Worm (Caenorhabditis elegans) whole organism, young adult: ENCODE results near the gene cex-2.
A peak's percentile ranks its signal among the peaks of the same experiment; 100 is the strongest.

Experiments used
- B0019.2 ChIP-seq: fragments of 200-800 bp; sonication (Bioruptor generic); conservative IDR thresholded peaks from 2 replicates; pipeline ENCODE4 v1.3.6; 2022; ENCODE audit warnings: missing genetic modification reagents, missing genetic modification characterization, missing compliant biosample characterization
- B0336.3 ChIP-seq: fragments of 200-800 bp; sonication (Bioruptor generic); IDR thresholded peaks from 2 replicates; pipeline ENCODE4 v1.3.6; 2022; ENCODE audit warnings: missing genetic modification characterization, missing compliant biosample characterization
- D2030.7 ChIP-seq: fragments of 200-800 bp; sonication (Bioruptor generic); IDR thresholded peaks from 2 replicates; pipeline ENCODE4 v1.3.6; 2022; ENCODE audit warnings: missing genetic modification reagents, missing genetic modification characterization, missing compliant biosample characterization
- F22D6.2 ChIP-seq: sonication (generic microtip); optimal IDR thresholded peaks from 2 replicates; lab custom pipeline; 2016; ENCODE audit warnings: mild to moderate bottlenecking, missing genetic modification characterization, missing compliant biosample characterization
- F23B12.7 ChIP-seq: sonication (generic microtip); optimal IDR thresholded peaks from 2 replicates; lab custom pipeline; 2017; ENCODE audit warnings: missing genetic modification characterization, mild to moderate bottlenecking, missing compliant biosample characterization, antibody characterized with exemption, moderate library complexity; ENCODE audit not compliant: insufficient read depth
- F33H1.4 ChIP-seq: fragments of 200-800 bp; sonication (Bioruptor generic); IDR thresholded peaks from 2 replicates; pipeline ENCODE4 v1.3.6; 2022; ENCODE audit warnings: missing genetic modification reagents, missing genetic modification characterization, missing compliant biosample characterization
- F39B2.1 ChIP-seq: fragments of 200-800 bp; sonication (Bioruptor generic); IDR thresholded peaks from 2 replicates; pipeline ENCODE4 v1.3.6; 2022; ENCODE audit warnings: missing genetic modification reagents, missing genetic modification characterization, missing compliant biosample characterization
- F49E8.2 ChIP-seq: sonication (generic microtip); optimal IDR thresholded peaks from 3 replicates; lab custom pipeline; 2017; ENCODE audit warnings: missing genetic modification characterization, mild to moderate bottlenecking, missing compliant biosample characterization, antibody characterized with exemption, moderate library complexity; ENCODE audit not compliant: insufficient read depth
- F55B11.4 ChIP-seq: sonication (generic microtip); optimal IDR thresholded peaks from 2 replicates; lab custom pipeline; 2016; ENCODE audit warnings: missing compliant biosample characterization, missing genetic modification characterization, borderline replicate concordance; ENCODE audit not compliant: insufficient read depth
- K11D2.4 ChIP-seq: fragments of 200-800 bp; sonication (Bioruptor generic); IDR thresholded peaks from 2 replicates; pipeline ENCODE4 v1.3.6; 2022; ENCODE audit warnings: missing genetic modification reagents, missing genetic modification characterization, missing compliant biosample characterization
- T07F8.4 ChIP-seq: sonication (generic microtip); optimal IDR thresholded peaks from 2 replicates; lab custom pipeline; 2016; ENCODE audit warnings: mild to moderate bottlenecking, missing genetic modification characterization, moderate library complexity, missing compliant biosample characterization
- Y79H2A.3 ChIP-seq: fragments of 200-800 bp; sonication (Bioruptor generic); conservative IDR thresholded peaks from 2 replicates; pipeline ENCODE4 v1.3.6; 2022; ENCODE audit warnings: missing genetic modification reagents, missing genetic modification characterization, missing compliant biosample characterization
- akir-1 ChIP-seq: fragments of 200-800 bp; sonication (Bioruptor generic); optimal IDR thresholded peaks from 2 replicates; lab custom pipeline; 2018; ENCODE audit warnings: mild to moderate bottlenecking, missing genetic modification characterization, moderate library complexity, missing compliant biosample characterization
- aptf-2 ChIP-seq: fragments of 200-800 bp; sonication (Bioruptor generic); conservative IDR thresholded peaks from 2 replicates; pipeline ENCODE4 v1.3.6; 2022; ENCODE audit warnings: missing genetic modification reagents, missing genetic modification characterization, missing compliant biosample characterization
- atf-7 ChIP-seq: sonication (generic microtip); optimal IDR thresholded peaks from 2 replicates; lab custom pipeline; 2017; ENCODE audit warnings: mild to moderate bottlenecking, missing genetic modification characterization, missing compliant biosample characterization
- bed-2 ChIP-seq: fragments of 200-800 bp; sonication (Bioruptor generic); IDR thresholded peaks from 2 replicates; pipeline ENCODE4 v1.3.6; 2022; ENCODE audit warnings: missing genetic modification reagents, missing genetic modification characterization, missing compliant biosample characterization
- cebp-1 ChIP-seq, 2 experiments: fragments of 200-800 bp in 1 of 2; sonication (Bioruptor generic) in 1 of 2; sonication (generic microtip) in 1 of 2; IDR thresholded peaks in 1 of 2; optimal IDR thresholded peaks in 1 of 2; 2 replicates each; pipeline versions ENCODE4 v1.3.6 to Lab custom; 2017 to 2022; ENCODE audit warnings: missing compliant biosample characterization in 2 of 2, missing genetic modification characterization in 2 of 2, mild to moderate bottlenecking in 1 of 2, missing genetic modification reagents in 1 of 2, moderate library complexity in 1 of 2
- ceh-40 ChIP-seq: fragments of 200-800 bp; sonication (Bioruptor generic); IDR thresholded peaks from 2 replicates; pipeline ENCODE4 v1.3.6; 2022; ENCODE audit warnings: missing genetic modification characterization, missing compliant biosample characterization
- ceh-91 ChIP-seq: fragments of 200-800 bp; sonication (Bioruptor generic); IDR thresholded peaks from 2 replicates; pipeline ENCODE4 v1.3.6; 2022; ENCODE audit warnings: missing genetic modification reagents, missing genetic modification characterization, missing compliant biosample characterization
- die-1 ChIP-seq: sonication (generic microtip); optimal IDR thresholded peaks from 2 replicates; lab custom pipeline; 2016; ENCODE audit warnings: missing genotype, mild to moderate bottlenecking, missing genetic modification characterization, missing compliant biosample characterization
- dpff-1 ChIP-seq: sonication (generic microtip); optimal IDR thresholded peaks from 2 replicates; lab custom pipeline; 2017; ENCODE audit warnings: mild to moderate bottlenecking, missing genetic modification characterization, missing compliant biosample characterization
- dpl-1 ChIP-seq: fragments of 150-350 bp; optimal IDR thresholded peaks from 2 replicates; lab custom pipeline; 2014; ENCODE audit warnings: missing biosample characterization, missing genetic modification reagents, missing genetic modification characterization
- efl-1 ChIP-seq: fragments of 150-350 bp; optimal IDR thresholded peaks from 2 replicates; lab custom pipeline; 2014; ENCODE audit warnings: missing biosample characterization, missing genetic modification reagents, missing genetic modification characterization
- egl-44 ChIP-seq: fragments of 200-800 bp; sonication (Bioruptor generic); IDR thresholded peaks from 2 replicates; pipeline ENCODE4 v1.3.6; 2022; ENCODE audit warnings: missing genetic modification reagents, missing genetic modification characterization, missing compliant biosample characterization
- egrh-3 ChIP-seq: fragments of 200-800 bp; sonication (Bioruptor generic); IDR thresholded peaks from 2 replicates; pipeline ENCODE4 v1.3.6; 2022; ENCODE audit warnings: missing genetic modification reagents, missing genetic modification characterization, missing compliant biosample characterization
- fkh-3 ChIP-seq: sonication (generic microtip); optimal IDR thresholded peaks from 2 replicates; lab custom pipeline; 2016; ENCODE audit warnings: mild to moderate bottlenecking, missing genetic modification characterization, missing compliant biosample characterization
- him-1 ChIP-seq: sonication (generic microtip); optimal IDR thresholded peaks from 2 replicates; lab custom pipeline; 2016; ENCODE audit warnings: missing genotype, missing genetic modification reagents, missing genetic modification characterization, missing compliant biosample characterization
- hlh-12 ChIP-seq: sonication (generic microtip); optimal IDR thresholded peaks from 2 replicates; lab custom pipeline; 2016; ENCODE audit warnings: missing genetic modification characterization, missing compliant biosample characterization
- hsf-1 ChIP-seq: fragments of 200-800 bp; sonication (Bioruptor generic); IDR thresholded peaks from 2 replicates; pipeline ENCODE4 v1.3.6; 2022; ENCODE audit warnings: missing genetic modification reagents, missing genetic modification characterization, missing compliant biosample characterization
- let-526 ChIP-seq: fragments of 200-800 bp; sonication (Bioruptor generic); IDR thresholded peaks from 2 replicates; pipeline ENCODE4 v1.3.6; 2022; ENCODE audit warnings: missing genetic modification reagents, missing genetic modification characterization, missing compliant biosample characterization
- lin-54 ChIP-seq: fragments of 200-800 bp; sonication (Bioruptor generic); optimal IDR thresholded peaks from 2 replicates; lab custom pipeline; 2018; ENCODE audit warnings: mild to moderate bottlenecking, missing genetic modification characterization, missing compliant biosample characterization
- madf-10 ChIP-seq: sonication (generic microtip); optimal IDR thresholded peaks from 2 replicates; lab custom pipeline; 2016; ENCODE audit warnings: mild to moderate bottlenecking, missing genetic modification characterization, missing compliant biosample characterization
- madf-8 ChIP-seq: fragments of 200-800 bp; sonication (Bioruptor generic); conservative IDR thresholded peaks from 2 replicates; pipeline ENCODE4 v1.3.6; 2022; ENCODE audit warnings: missing genetic modification reagents, missing genetic modification characterization, missing compliant biosample characterization
- mel-28 ChIP-seq: sonication (generic microtip); optimal IDR thresholded peaks from 2 replicates; lab custom pipeline; 2016; ENCODE audit warnings: borderline replicate concordance, mild to moderate bottlenecking, missing genetic modification characterization, missing compliant biosample characterization
- nfya-1 ChIP-seq: sonication (generic microtip); optimal IDR thresholded peaks from 2 replicates; lab custom pipeline; 2017; ENCODE audit warnings: antibody characterized with exemption, missing compliant biosample characterization, missing genetic modification characterization, borderline replicate concordance; ENCODE audit not compliant: insufficient read depth
- nhr-179 ChIP-seq: sonication (generic microtip); optimal IDR thresholded peaks from 2 replicates; lab custom pipeline; 2016; ENCODE audit warnings: mild to moderate bottlenecking, missing genetic modification characterization, missing compliant biosample characterization
- nhr-80 ChIP-seq: sonication (generic microtip); optimal IDR thresholded peaks from 2 replicates; lab custom pipeline; 2016; ENCODE audit warnings: missing genetic modification characterization, missing compliant biosample characterization
- pbrm-1 ChIP-seq: fragments of 200-800 bp; sonication (Bioruptor generic); IDR thresholded peaks from 2 replicates; pipeline ENCODE4 v1.3.6; 2022; ENCODE audit warnings: missing genetic modification reagents, missing genetic modification characterization, missing compliant biosample characterization
- pha-4 ChIP-seq: fragments of 150-350 bp; sonication (generic microtip); optimal IDR thresholded peaks from 2 replicates; lab custom pipeline; 2014; ENCODE audit warnings: missing biosample characterization, missing genetic modification reagents, missing genetic modification characterization
- rec-8 ChIP-seq, 2 experiments: sonication (generic microtip); optimal IDR thresholded peaks; 2 replicates each; lab custom pipeline; 2016; ENCODE audit warnings: mild to moderate bottlenecking in 2 of 2, missing genetic modification characterization in 2 of 2, missing genetic modification reagents in 2 of 2, missing genotype in 2 of 2, missing biosample characterization in 1 of 2, missing compliant biosample characterization in 1 of 2, moderate library complexity in 1 of 2
- sdz-38 ChIP-seq: sonication (generic microtip); optimal IDR thresholded peaks from 2 replicates; lab custom pipeline; 2016; ENCODE audit warnings: missing genotype, missing genetic modification characterization, missing compliant biosample characterization
- snpc-1.3 ChIP-seq: sonication (generic microtip); optimal IDR thresholded peaks from 2 replicates; lab custom pipeline; 2017; ENCODE audit warnings: missing genetic modification characterization, mild to moderate bottlenecking, missing compliant biosample characterization, antibody characterized with exemption, moderate library complexity, missing genotype, missing genetic modification reagents; ENCODE audit not compliant: insufficient read depth
- snpc-3.4 ChIP-seq: sonication (generic microtip); optimal IDR thresholded peaks from 2 replicates; lab custom pipeline; 2017; ENCODE audit warnings: missing genetic modification characterization, mild to moderate bottlenecking, missing compliant biosample characterization, antibody characterized with exemption, moderate library complexity, missing genotype, missing genetic modification reagents
- somi-1 ChIP-seq: fragments of 200-800 bp; sonication (Bioruptor generic); optimal IDR thresholded peaks from 2 replicates; lab custom pipeline; 2018; ENCODE audit warnings: mild to moderate bottlenecking, missing genetic modification characterization, missing compliant biosample characterization
- tlf-1 ChIP-seq: fragments of 200-800 bp; sonication (Bioruptor generic); optimal IDR thresholded peaks from 2 replicates; lab custom pipeline; 2018; ENCODE audit warnings: mild to moderate bottlenecking, missing genetic modification characterization, missing compliant biosample characterization
- unc-130 ChIP-seq: sonication (generic microtip); optimal IDR thresholded peaks from 2 replicates; lab custom pipeline; 2016; ENCODE audit warnings: missing genetic modification reagents, missing genetic modification characterization, missing compliant biosample characterization
- ztf-18 ChIP-seq: sonication (generic microtip); optimal IDR thresholded peaks from 2 replicates; lab custom pipeline; 2016; ENCODE audit warnings: missing genotype, mild to moderate bottlenecking, missing genetic modification characterization, missing compliant biosample characterization

Gene cex-2

ce11 chrII:7863480-7864125, 28.4 kb upstream of the cex-2 start (continued):
- TF ChIP-seq lin-54 (peak; percentile 75), B0336.3 (GFP tag; lab: Robert Waterston, UW) (peak; percentile 50), cebp-1 (GFP tag; IDR thresholded peaks at IDR 0.05; lab: Robert Waterston, UW) (no peak), cebp-1 (tag; optimal IDR thresholded peaks at IDR 0.05; lab: Kevin White, UChicago) (peak; percentile 8), hlh-12 (tag; lab: Kevin White, UChicago) (no peak), hsf-1 (GFP tag; lab: Robert Waterston, UW) (peak; percentile 59), rec-8 (tag; optimal IDR thresholded peaks at IDR 0.05; lab: Kevin White, UChicago) (no peak), Y79H2A.3 (GFP tag; lab: Robert Waterston, UW) (0 out of 2 replicates have a peak, but pooled peaks have one; percentile 25), tlf-1 (GFP tag; lab: Kevin White, UChicago) (no peak), F49E8.2 (tag; lab: Kevin White, UChicago) (no peak), unc-130 (GFP tag; lab: Kevin White, UChicago) (no peak), F23B12.7 (tag; lab: Kevin White, UChicago) (no peak), pha-4 (tag; lab: Kevin White, UChicago) (no peak), snpc-1.3 (tag; lab: Kevin White, UChicago) (no peak), efl-1 (peak; percentile 59), him-1 (peak; percentile 41), T07F8.4 (tag; lab: Kevin White, UChicago) (no peak), madf-10 (no peak), nhr-80 (tag; lab: Kevin White, UChicago) (no peak), die-1 (peak; percentile 9), ceh-40 (GFP tag; lab: Robert Waterston, UW) (no peak), D2030.7 (GFP tag; lab: Robert Waterston, UW) (0 out of 2 replicates have a peak, but pooled peaks have one; percentile 34), dpl-1 (GFP tag; lab: Kevin White, UChicago) (no peak), F22D6.2 (tag; lab: Kevin White, UChicago) (no peak), dpff-1 (tag; lab: Kevin White, UChicago) (no peak), ceh-91 (GFP tag; lab: Robert Waterston, UW) (peak; percentile 37; the same call in 1 of the 2 replicates), F33H1.4 (GFP tag; lab: Robert Waterston, UW) (peak; percentile 71), nfya-1 (no peak), mel-28 (tag; lab: Kevin White, UChicago) (no peak), somi-1 (GFP tag; lab: Kevin White, UChicago) (no peak), F39B2.1 (GFP tag; lab: Robert Waterston, UW) (no peak), egrh-3 (peak; percentile 79; the same call in 1 of the 2 replicates), madf-8 (GFP tag; lab: Robert Waterston, UW) (no peak; the same call in 1 of the 2 replicates), fkh-3 (tag; lab: Kevin White, UChicago) (no peak), let-526 (GFP tag; lab: Robert Waterston, UW) (no peak), sdz-38 (no peak), pbrm-1 (no peak), egl-44 (no peak), B0019.2 (GFP tag; lab: Robert Waterston, UW) (no peak), F55B11.4 (tag; lab: Kevin White, UChicago) (no peak), bed-2 (GFP tag; lab: Robert Waterston, UW) (no peak), atf-7 (no peak), nhr-179 (tag; lab: Kevin White, UChicago) (no peak), akir-1 (GFP tag; lab: Kevin White, UChicago) (no peak), snpc-3.4 (tag; lab: Kevin White, UChicago) (no peak), aptf-2 (no peak), ztf-18 (tag; lab: Kevin White, UChicago) (no peak), K11D2.4 (no peak)
